Fruit fly (Drosophila melanogaster): ENCODE data around the gene BRWD3.
A peak's percentile ranks its signal among the peaks of the same experiment; 100 is the strongest.

BRWD3 gene

DNA sequence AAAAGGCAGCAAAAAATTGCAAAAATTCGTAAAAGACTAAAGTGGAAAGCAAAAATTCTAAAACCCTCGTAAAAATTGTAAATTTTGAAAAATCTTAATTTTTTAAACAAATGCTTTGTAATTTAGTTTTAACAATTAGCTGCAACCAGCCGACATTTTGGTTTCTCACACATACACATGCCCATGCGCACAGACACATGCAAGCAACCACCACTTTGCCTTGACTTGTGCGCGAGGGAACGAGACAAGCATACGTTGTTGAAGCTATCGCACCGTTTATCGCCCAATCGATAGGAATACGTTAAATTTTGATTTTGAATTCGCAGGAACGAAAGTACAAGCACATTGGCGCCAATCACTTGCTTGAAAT lies 1.5 kb downstream of the BRWD3 start:
- TF ChIP-seq CG8159 (tag; optimal IDR thresholded peaks at IDR 0.05) (no peak), Ets98B (GFP tag; IDR thresholded peaks at IDR 0.05) (peak; percentile 12; the same call in 1 of the 2 replicates)

DNA sequence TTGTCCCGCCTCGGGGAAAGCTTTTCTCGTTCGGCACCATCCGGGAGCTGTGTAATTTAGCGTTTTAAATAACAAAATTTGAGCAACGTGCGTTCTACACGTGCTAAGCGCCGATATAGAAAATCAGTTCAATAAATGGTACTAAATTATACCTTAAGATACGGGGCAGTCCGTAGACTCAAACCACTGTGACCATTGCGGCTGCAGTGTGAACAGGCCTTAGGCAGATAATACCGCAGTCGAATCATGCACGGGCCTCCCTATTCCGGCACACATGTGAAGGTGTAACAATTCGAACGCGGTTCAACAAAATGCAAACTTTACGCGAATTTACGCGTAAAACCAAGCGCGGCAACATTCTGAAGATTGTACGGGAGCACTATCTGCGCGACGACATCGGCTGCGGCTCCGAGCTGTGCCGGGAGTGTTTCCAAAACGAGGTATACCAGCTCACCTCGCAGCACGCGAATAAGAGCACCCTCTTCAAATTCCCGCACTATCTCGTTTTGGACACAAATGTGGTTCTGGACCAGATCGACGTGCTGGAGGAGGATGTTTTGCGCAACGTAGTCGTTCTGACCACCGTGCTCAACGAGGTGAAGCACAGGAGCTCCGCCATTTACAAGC lies 14.5 kb downstream of the BRWD3 start, which contains the start of the genes Rrp5 and Dis3:
Gene Rrp5, minus strand, starts transcription at position 135 of the 627 bp plus-strand sequence.
Gene Dis3, plus strand, starts transcription at position 252 of the 627 bp plus-strand sequence.
- TF ChIP-seq CG13204 (GFP tag; optimal IDR thresholded peaks at IDR 0.05): no peak
- TF ChIP-seq CG17806 (tag; optimal IDR thresholded peaks at IDR 0.05): no peak
- no peak for TF ChIP-seq CG32121 (GFP tag; IDR thresholded peaks at IDR 0.05)
- no peak for TF ChIP-seq CG8301 (tag; optimal IDR thresholded peaks at IDR 0.05)
- no peak for TF ChIP-seq CG8159 (tag; optimal IDR thresholded peaks at IDR 0.05)
- no peak for TF ChIP-seq CG14655 (GFP tag; optimal IDR thresholded peaks at IDR 0.05)
- TF ChIP-seq rn (GFP tag; IDR thresholded peaks at IDR 0.05): no peak
- TF ChIP-seq gl (tag; optimal IDR thresholded peaks at IDR 0.05): no peak
- TF ChIP-seq CG34367 (tag; optimal IDR thresholded peaks at IDR 0.05): no peak
- TF ChIP-seq Pif1A (GFP tag; optimal IDR thresholded peaks at IDR 0.05): no peak
- TF ChIP-seq CG4496 (GFP tag; IDR thresholded peaks at IDR 0.05): peak; percentile 35; the same call in 1 of the 3 replicates
- TF ChIP-seq Pif1B (GFP tag; optimal IDR thresholded peaks at IDR 0.05): no peak
- TF ChIP-seq Ets98B (GFP tag; IDR thresholded peaks at IDR 0.05): no peak
- TF ChIP-seq D1 (tag; optimal IDR thresholded peaks at IDR 0.05): no peak
- TF ChIP-seq CG15710 (tag; optimal IDR thresholded peaks at IDR 0.05): no peak
- peak; percentile 41; the same call in 1 of the 3 replicates for TF ChIP-seq fd96Ca (GFP tag; IDR thresholded peaks at IDR 0.05)

DNA sequence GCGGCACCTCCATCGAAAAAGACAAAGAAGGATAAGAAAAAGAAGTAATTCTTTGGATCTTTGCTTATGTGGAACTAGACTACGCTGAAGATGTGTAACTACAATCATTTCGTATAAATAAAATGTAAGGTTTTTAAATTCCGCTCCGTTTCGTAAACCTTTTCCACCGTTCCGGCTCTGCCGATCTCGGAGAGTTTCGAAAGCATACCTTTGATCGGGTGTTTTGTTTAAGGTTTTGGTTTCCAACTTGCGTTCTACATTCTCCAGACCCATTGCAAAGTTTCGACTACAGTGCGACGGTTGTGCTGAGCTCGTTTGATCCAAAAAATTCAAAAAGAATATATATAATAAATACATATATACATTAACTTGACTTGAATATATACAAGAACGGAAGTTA lies 17.8 kb downstream of the BRWD3 start, which contains the start of gene CG6432:
Gene CG6432, plus strand, starts transcription at position 301 of the 400 bp plus-strand sequence.
- TF ChIP-seq CG17806 (tag; optimal IDR thresholded peaks at IDR 0.05) (no peak), CG14655 (GFP tag; optimal IDR thresholded peaks at IDR 0.05) (no peak), Pif1A (GFP tag; optimal IDR thresholded peaks at IDR 0.05) (no peak), fd96Ca (GFP tag; IDR thresholded peaks at IDR 0.05) (no peak), CG15710 (tag; optimal IDR thresholded peaks at IDR 0.05) (no peak), gl (tag; optimal IDR thresholded peaks at IDR 0.05) (no peak), CG10348 (GFP tag; IDR thresholded peaks at IDR 0.05) (no peak), CG32121 (GFP tag; IDR thresholded peaks at IDR 0.05) (no peak), CG8159 (tag; optimal IDR thresholded peaks at IDR 0.05) (no peak), rn (GFP tag; IDR thresholded peaks at IDR 0.05) (no peak), EcR (GFP tag; optimal IDR thresholded peaks at IDR 0.05) (no peak), CG9948 (tag; optimal IDR thresholded peaks at IDR 0.05) (no peak), CG4496 (GFP tag; IDR thresholded peaks at IDR 0.05) (no peak), CG8301 (tag; optimal IDR thresholded peaks at IDR 0.05) (no peak), CG13204 (GFP tag; optimal IDR thresholded peaks at IDR 0.05) (no peak), Pif1B (GFP tag; optimal IDR thresholded peaks at IDR 0.05) (no peak), Ets98B (GFP tag; IDR thresholded peaks at IDR 0.05) (no peak)

DNA sequence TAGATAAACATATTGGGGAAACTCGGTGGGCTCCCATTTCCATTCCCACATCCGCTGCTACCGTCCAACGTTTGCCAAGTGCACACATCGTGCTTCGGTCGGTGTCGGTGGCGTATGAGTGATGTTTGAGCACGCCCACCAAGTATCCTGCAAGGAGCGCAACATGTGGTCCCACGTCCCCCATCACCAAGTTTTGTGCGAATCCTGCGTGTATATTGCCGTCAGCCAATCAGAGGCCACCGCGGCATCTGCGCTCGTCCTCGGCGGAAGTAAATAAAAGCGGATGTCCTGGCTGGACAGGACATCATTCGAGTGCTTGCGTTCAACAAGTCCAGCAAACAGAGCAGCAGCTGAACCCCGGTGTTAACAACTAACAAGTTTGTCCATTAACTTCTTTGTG lies 22.5 kb downstream of the BRWD3 start, which contains the start of gene Ms:
Gene Ms, plus strand, starts transcription at position 301 of the 400 bp plus-strand sequence.
- TF ChIP-seq CG12605 (GFP tag; IDR thresholded peaks at IDR 0.05): peak; percentile 37; the same call in 1 of the 2 replicates
- no peak for TF ChIP-seq CG4496 (GFP tag; IDR thresholded peaks at IDR 0.05)

DNA sequence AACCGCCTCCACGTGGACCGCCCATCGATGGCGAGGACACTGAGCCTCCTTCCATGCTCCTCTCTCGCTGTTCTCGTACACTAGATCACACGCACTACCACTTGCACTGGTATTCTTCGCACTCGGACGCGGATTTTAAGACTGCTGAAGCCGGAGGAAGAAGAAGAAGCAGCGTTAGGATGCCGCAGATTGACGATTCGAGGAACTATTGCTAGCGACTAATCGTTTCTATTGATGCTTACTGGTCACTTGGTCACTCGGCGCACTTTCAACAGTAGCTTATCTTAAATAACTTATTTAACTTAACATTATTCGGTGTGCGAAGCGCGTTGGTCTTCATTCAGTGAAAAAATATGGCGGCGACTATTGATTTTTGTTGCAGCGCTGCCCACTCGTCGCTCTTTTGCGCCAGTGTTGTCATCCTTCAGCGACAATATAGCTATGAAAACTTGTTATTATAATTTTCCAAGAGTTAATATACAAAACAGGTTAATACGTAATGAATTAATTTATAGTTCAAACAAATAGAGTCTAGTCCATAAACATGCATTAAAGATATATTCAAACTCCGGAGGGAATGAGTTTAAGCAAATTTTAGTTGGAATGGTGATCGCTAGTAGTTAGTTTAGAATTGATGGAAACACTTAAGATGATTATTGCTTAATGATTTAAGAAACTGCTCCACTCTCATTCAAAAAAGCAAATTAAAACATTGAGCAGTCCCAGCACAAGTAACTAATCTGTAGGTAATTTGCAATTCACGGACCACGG lies 29.8 kb downstream of the BRWD3 start, which contains the start of the genes CG5746 and CG6454:
Gene CG5746, minus strand, starts transcription at position 372 of the 771 bp plus-strand sequence.
Gene CG6454, plus strand, starts transcription at position 763 of the 771 bp plus-strand sequence.
- no peak for TF ChIP-seq Ets98B (GFP tag; IDR thresholded peaks at IDR 0.05)
- no peak for TF ChIP-seq CG14655 (GFP tag; optimal IDR thresholded peaks at IDR 0.05)
- TF ChIP-seq CG32121 (GFP tag; IDR thresholded peaks at IDR 0.05): no peak
- TF ChIP-seq D1 (tag; optimal IDR thresholded peaks at IDR 0.05): no peak
- no peak for TF ChIP-seq CG17806 (tag; optimal IDR thresholded peaks at IDR 0.05)
- no peak for TF ChIP-seq CG8159 (tag; optimal IDR thresholded peaks at IDR 0.05)
- TF ChIP-seq EcR (GFP tag; optimal IDR thresholded peaks at IDR 0.05): no peak
- TF ChIP-seq CG15710 (tag; optimal IDR thresholded peaks at IDR 0.05): peak; percentile 38
- TF ChIP-seq CG4496 (GFP tag; IDR thresholded peaks at IDR 0.05): 0 out of 3 replicates have a peak, but pooled peaks have one; percentile 12
- no peak for TF ChIP-seq rn (GFP tag; IDR thresholded peaks at IDR 0.05)
- no peak for TF ChIP-seq Pif1B (GFP tag; optimal IDR thresholded peaks at IDR 0.05)
- no peak for TF ChIP-seq CG34367 (tag; optimal IDR thresholded peaks at IDR 0.05)
- TF ChIP-seq CG9948 (tag; optimal IDR thresholded peaks at IDR 0.05): no peak

DNA sequence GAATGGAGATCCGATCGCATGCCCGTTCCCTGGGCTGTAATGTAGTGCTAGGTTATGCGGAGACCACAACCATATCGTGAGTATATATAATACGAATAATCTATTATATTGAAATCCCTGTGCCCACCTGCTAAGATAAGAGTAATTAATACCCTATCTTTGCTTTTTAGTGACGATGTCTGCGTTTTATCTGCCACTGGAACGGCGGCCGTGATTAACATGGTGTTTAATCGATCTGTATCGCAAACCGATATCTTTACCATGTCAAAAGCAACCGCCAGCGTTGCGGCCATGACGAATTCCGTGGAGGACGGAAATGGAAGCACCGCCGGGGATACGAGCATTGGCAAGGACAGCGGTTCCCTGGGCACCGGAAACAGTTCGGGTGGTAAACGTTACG lies 34.6 kb downstream of the BRWD3 start:
- TF ChIP-seq fd96Ca (GFP tag; IDR thresholded peaks at IDR 0.05) (no peak), CG14655 (GFP tag; optimal IDR thresholded peaks at IDR 0.05) (no peak), Snoo (tag; optimal IDR thresholded peaks at IDR 0.05) (no peak), CG9948 (tag; optimal IDR thresholded peaks at IDR 0.05) (no peak), rn (GFP tag; IDR thresholded peaks at IDR 0.05) (no peak), CG17806 (tag; optimal IDR thresholded peaks at IDR 0.05) (no peak)

Measured in whole organism, pupa.